Fruit fly (Drosophila melanogaster): Measurements from ENCODE around the gene CG3655.

- TF ChIP-seq CG8478 (optimal IDR thresholded peaks at IDR 0.05) = no peak
- no peak for TF ChIP-seq pan (optimal IDR thresholded peaks at IDR 0.05)
- no peak for TF ChIP-seq usp (GFP tag; optimal IDR thresholded peaks at IDR 0.05)
- no peak for TF ChIP-seq psq (optimal IDR thresholded peaks at IDR 0.05)
- no peak for TF ChIP-seq EcR (GFP tag; optimal IDR thresholded peaks at IDR 0.05)
- TF ChIP-seq Dll (optimal IDR thresholded peaks at IDR 0.05) = no peak
Measured at dm6 chrX:1120394-1120793, 14.3 kb downstream of the CG3655 start.

All from whole organism.